Fruit fly (Drosophila melanogaster) whole organism, embryonic: ENCODE measurements around the gene yellow-e.

Source experiments
- Blimp-1 ChIP-seq: fragments of 200-800 bp; sonication (Bioruptor generic); optimal IDR thresholded peaks from 3 replicates; lab custom pipeline; 2018; ENCODE audit warnings: missing biosample characterization, missing genetic modification characterization, mild to moderate bottlenecking, moderate library complexity, missing genetic modification reagents
- CG10462 ChIP-seq: fragments of 200-800 bp; sonication (Bioruptor generic); optimal IDR thresholded peaks from 2 replicates; lab custom pipeline; 2016; ENCODE audit warnings: missing biosample characterization, missing genetic modification characterization
- CG10979 ChIP-seq: fragments of 200-800 bp; sonication (Bioruptor generic); optimal IDR thresholded peaks from 2 replicates; lab custom pipeline; 2018; ENCODE audit warnings: missing biosample characterization, mild to moderate bottlenecking, missing genetic modification characterization, moderate library complexity
- CG11723 ChIP-seq: fragments of 200-800 bp; sonication (Bioruptor generic); optimal IDR thresholded peaks from 2 replicates; lab custom pipeline; 2017; ENCODE audit warnings: missing biosample characterization, mild to moderate bottlenecking, missing genetic modification characterization
- CG12744 ChIP-seq: fragments of 200-800 bp; sonication (Bioruptor generic); optimal IDR thresholded peaks from 2 replicates; lab custom pipeline; 2016; ENCODE audit warnings: missing biosample characterization, missing genetic modification characterization
- CG13894 ChIP-seq: fragments of 200-800 bp; sonication (Bioruptor generic); optimal IDR thresholded peaks from 3 replicates; lab custom pipeline; 2018; ENCODE audit warnings: missing biosample characterization, mild to moderate bottlenecking, missing genetic modification characterization, moderate library complexity
- CG15479 ChIP-seq: fragments of 200-800 bp; sonication (Bioruptor generic); optimal IDR thresholded peaks from 3 replicates; lab custom pipeline; 2019; ENCODE audit warnings: missing biosample characterization, mild to moderate bottlenecking, missing genetic modification characterization, moderate library complexity
- CG18011 ChIP-seq: fragments of 200-800 bp; sonication (Bioruptor generic); optimal IDR thresholded peaks from 2 replicates; lab custom pipeline; 2017; ENCODE audit warnings: missing biosample characterization, missing genetic modification characterization, mild to moderate bottlenecking, moderate library complexity, missing genotype
- CG2199 ChIP-seq: fragments of 200-800 bp; sonication (Bioruptor generic); IDR thresholded peaks from 3 replicates; pipeline ENCODE4 v1.3.6; 2022; ENCODE audit warnings: missing biosample characterization, missing genetic modification characterization
- CG3065 ChIP-seq: fragments of 200-800 bp; sonication (Bioruptor generic); optimal IDR thresholded peaks from 2 replicates; lab custom pipeline; 2016; ENCODE audit warnings: missing biosample characterization, missing genetic modification characterization
- CG31224 ChIP-seq: fragments of 200-800 bp; sonication (Bioruptor generic); IDR thresholded peaks from 2 replicates; pipeline ENCODE4 v1.3.6; 2022; ENCODE audit warnings: missing biosample characterization, missing genetic modification characterization
- CG3163 ChIP-seq: fragments of 200-800 bp; sonication (Bioruptor generic); optimal IDR thresholded peaks from 3 replicates; lab custom pipeline; 2016; ENCODE audit warnings: missing biosample characterization, missing genetic modification characterization
- CG34224 ChIP-seq: fragments of 200-800 bp; sonication (Bioruptor generic); IDR thresholded peaks from 3 replicates; pipeline ENCODE4 v1.3.6; 2022; ENCODE audit warnings: missing biosample characterization, missing genetic modification characterization; ENCODE audit not compliant: partially characterized antibody
- CG4424 ChIP-seq: fragments of 200-800 bp; sonication (Bioruptor generic); optimal IDR thresholded peaks from 3 replicates; lab custom pipeline; 2016; ENCODE audit warnings: missing biosample characterization, missing genetic modification characterization
- CG6175 ChIP-seq: fragments of 200-800 bp; sonication (Bioruptor generic); IDR thresholded peaks from 3 replicates; pipeline ENCODE4 v1.3.6; 2022; ENCODE audit warnings: missing biosample characterization, missing genetic modification characterization
- CG6272 ChIP-seq: fragments of 200-800 bp; sonication (Bioruptor generic); IDR thresholded peaks from 2 replicates; pipeline ENCODE4 v1.3.6; 2022; ENCODE audit warnings: missing biosample characterization, missing genetic modification characterization
- D19A ChIP-seq: fragments of 200-800 bp; optimal IDR thresholded peaks from 3 replicates; lab custom pipeline; 2019; ENCODE audit warnings: missing biosample characterization, mild to moderate bottlenecking, missing genetic modification characterization, moderate library complexity
- Dfd ChIP-seq, 2 experiments: fragments of >200 bp; optimal IDR thresholded peaks; 2 replicates each; lab custom pipeline; 2017; ENCODE audit warnings: missing biosample characterization in 2 of 2, missing genetic modification characterization in 2 of 2
- Drgx ChIP-seq: fragments of 200-800 bp; sonication (Bioruptor generic); IDR thresholded peaks from 2 replicates; pipeline ENCODE4 v1.3.6; 2022; ENCODE audit warnings: missing biosample characterization, missing genetic modification characterization
- HHEX ChIP-seq: fragments of 200-800 bp; sonication (Bioruptor generic); optimal IDR thresholded peaks from 3 replicates; lab custom pipeline; 2017; ENCODE audit warnings: missing biosample characterization, mild to moderate bottlenecking, missing genetic modification characterization, missing genetic modification reagents
- Hr51 ChIP-seq, 2 experiments: fragments of 200-800 bp; sonication (Bioruptor generic); optimal IDR thresholded peaks; 2 replicates in 1 of 2; 3 replicates in 1 of 2; lab custom pipeline; 2016 to 2018; ENCODE audit warnings: missing biosample characterization in 2 of 2, missing genetic modification characterization in 2 of 2, mild to moderate bottlenecking in 1 of 2, moderate library complexity in 1 of 2
- MESR4 ChIP-seq: fragments of 200-800 bp; sonication (Bioruptor generic); optimal IDR thresholded peaks from 2 replicates; lab custom pipeline; 2018; ENCODE audit warnings: missing biosample characterization, mild to moderate bottlenecking, missing genetic modification characterization, moderate library complexity
- Mes4 ChIP-seq: fragments of 200-800 bp; sonication (Bioruptor generic); optimal IDR thresholded peaks from 2 replicates; lab custom pipeline; 2016; ENCODE audit warnings: missing biosample characterization, missing genetic modification characterization
- NK7.1 ChIP-seq: fragments of 200-800 bp; sonication (Bioruptor generic); optimal IDR thresholded peaks from 3 replicates; lab custom pipeline; 2016; ENCODE audit warnings: missing biosample characterization, missing genetic modification characterization
- Sry-β ChIP-seq: fragments of 200-800 bp; sonication (Bioruptor generic); optimal IDR thresholded peaks from 2 replicates; lab custom pipeline; 2018; ENCODE audit warnings: missing biosample characterization, mild to moderate bottlenecking, missing genetic modification characterization, moderate library complexity
- amos ChIP-seq: fragments of 200-800 bp; sonication (Bioruptor generic); IDR thresholded peaks from 2 replicates; pipeline ENCODE4 v1.3.6; 2022; ENCODE audit warnings: missing biosample characterization, missing genetic modification characterization; ENCODE audit not compliant: partially characterized antibody
- ato ChIP-seq: fragments of 200-800 bp; sonication (Bioruptor generic); IDR thresholded peaks from 2 replicates; pipeline ENCODE4 v1.3.6; 2022; ENCODE audit warnings: missing biosample characterization, missing genetic modification characterization; ENCODE audit not compliant: partially characterized antibody
- bab2 ChIP-seq: fragments of 200-800 bp; sonication (Bioruptor generic); optimal IDR thresholded peaks from 2 replicates; lab custom pipeline; 2016; ENCODE audit warnings: missing biosample characterization, missing genetic modification characterization
- btn ChIP-seq: fragments of 200-800 bp; sonication (Bioruptor generic); optimal IDR thresholded peaks from 2 replicates; lab custom pipeline; 2016; ENCODE audit warnings: missing biosample characterization, missing genetic modification characterization
- cad ChIP-seq: fragments of >200 bp; optimal IDR thresholded peaks from 2 replicates; lab custom pipeline; 2017; ENCODE audit warnings: missing biosample characterization, missing genetic modification characterization
- crol ChIP-seq: fragments of 200-800 bp; sonication (Bioruptor generic); IDR thresholded peaks from 2 replicates; pipeline ENCODE4 v1.3.6; 2022; ENCODE audit warnings: missing biosample characterization, missing genetic modification characterization
- dmrt99B ChIP-seq: fragments of 200-800 bp; sonication (Bioruptor generic); optimal IDR thresholded peaks from 2 replicates; lab custom pipeline; 2018; ENCODE audit warnings: missing biosample characterization, mild to moderate bottlenecking, missing genetic modification characterization, moderate library complexity
- ewg ChIP-seq: fragments of 200-800 bp; sonication (Bioruptor generic); optimal IDR thresholded peaks from 3 replicates; lab custom pipeline; 2017; ENCODE audit warnings: mild to moderate bottlenecking, missing biosample characterization, missing genetic modification reagents, missing genetic modification characterization
- fd64A ChIP-seq: fragments of 200-800 bp; sonication (Bioruptor generic); optimal IDR thresholded peaks from 3 replicates; lab custom pipeline; 2018; ENCODE audit warnings: missing biosample characterization, mild to moderate bottlenecking, missing genetic modification characterization
- fd96Cb ChIP-seq: fragments of 200-800 bp; sonication (Bioruptor generic); optimal IDR thresholded peaks from 2 replicates; lab custom pipeline; 2018; ENCODE audit warnings: missing biosample characterization, mild to moderate bottlenecking, missing genetic modification characterization, moderate library complexity
- gt ChIP-seq: fragments of 200-800 bp; sonication (Bioruptor generic); IDR thresholded peaks from 2 replicates; pipeline ENCODE4 v1.3.6; 2022; ENCODE audit warnings: missing biosample characterization, missing genetic modification characterization
- inv ChIP-seq: fragments of 200-800 bp; sonication (Bioruptor generic); IDR thresholded peaks from 2 replicates; pipeline ENCODE4 v1.3.6; 2022; ENCODE audit warnings: missing biosample characterization, missing genetic modification characterization; ENCODE audit not compliant: partially characterized antibody
- jumu ChIP-seq: fragments of 200-800 bp; sonication (Bioruptor generic); optimal IDR thresholded peaks from 3 replicates; lab custom pipeline; 2016; ENCODE audit warnings: missing biosample characterization, missing genetic modification characterization
- klu ChIP-seq: fragments of 200-800 bp; sonication (Bioruptor generic); IDR thresholded peaks from 2 replicates; pipeline ENCODE4 v1.3.6; 2022; ENCODE audit warnings: missing biosample characterization, missing genetic modification characterization
- lab ChIP-seq: fragments of 200-800 bp; sonication (Bioruptor generic); optimal IDR thresholded peaks from 3 replicates; lab custom pipeline; 2017; ENCODE audit warnings: missing biosample characterization, missing genetic modification characterization, mild to moderate bottlenecking, moderate library complexity, missing genetic modification reagents
- lov ChIP-seq, 2 experiments: fragments of 200-800 bp in 1 of 2; fragments of >200 bp in 1 of 2; sonication (Bioruptor generic) in 1 of 2; IDR thresholded peaks in 1 of 2; optimal IDR thresholded peaks in 1 of 2; 2 replicates in 1 of 2; 3 replicates in 1 of 2; pipeline versions ENCODE4 v1.3.6 to Lab custom; 2017 to 2022; ENCODE audit warnings: missing biosample characterization in 1 of 2, missing genetic modification characterization in 1 of 2
- p53 ChIP-seq: fragments of 200-800 bp; sonication (Bioruptor generic); optimal IDR thresholded peaks from 2 replicates; lab custom pipeline; 2016; ENCODE audit warnings: missing biosample characterization, missing genetic modification characterization
- prd ChIP-seq, 3 experiments: fragments of >200 bp in 2 of 3; fragments of 200-800 bp in 1 of 3; sonication (Bioruptor generic) in 1 of 3; optimal IDR thresholded peaks in 2 of 3; IDR thresholded peaks in 1 of 3; 2 replicates in 2 of 3; 3 replicates in 1 of 3; pipeline versions ENCODE4 v1.3.6 to Lab custom; 2017 to 2022; ENCODE audit warnings: missing biosample characterization in 1 of 3, missing genetic modification characterization in 1 of 3
- psq ChIP-seq: fragments of 200-800 bp; sonication (Bioruptor generic); optimal IDR thresholded peaks from 2 replicates; lab custom pipeline; 2017; ENCODE audit warnings: missing biosample characterization, missing genetic modification characterization
- row ChIP-seq: fragments of 200-800 bp; sonication (Bioruptor generic); IDR thresholded peaks from 3 replicates; pipeline ENCODE4 v1.3.6; 2022; ENCODE audit warnings: missing biosample characterization, missing genetic modification characterization
- stc ChIP-seq: fragments of 200-800 bp; sonication (Bioruptor generic); IDR thresholded peaks from 2 replicates; pipeline ENCODE4 v1.3.6; 2022; ENCODE audit warnings: missing biosample characterization, missing genetic modification characterization
- tio ChIP-seq: fragments of 200-800 bp; sonication (Bioruptor generic); optimal IDR thresholded peaks from 2 replicates; lab custom pipeline; 2017; ENCODE audit warnings: missing biosample characterization, missing genetic modification characterization, inconsistent platforms
- vfl ChIP-seq: fragments of 200-800 bp; sonication (Bioruptor generic); optimal IDR thresholded peaks from 2 replicates; lab custom pipeline; 2016; ENCODE audit warnings: missing biosample characterization, missing genetic modification characterization
- zf30C ChIP-seq: fragments of 200-800 bp; sonication (Bioruptor generic); optimal IDR thresholded peaks from 3 replicates; lab custom pipeline; 2018; ENCODE audit warnings: missing biosample characterization, mild to moderate bottlenecking, missing genetic modification characterization

yellow-e gene

dm6 chr3R:13452851-13453255, 37.8 kb upstream of the yellow-e start (continued):
- TF ChIP-seq Mes4 (GFP tag; lab: Kevin White, UChicago), result peak; percentile 34
- no peak for TF ChIP-seq btn
- peak; percentile 79 for TF ChIP-seq lab (GFP tag; lab: Kevin White, UChicago)
- peak; percentile 57 for TF ChIP-seq CG12744
- TF ChIP-seq Blimp-1 (GFP tag; lab: Kevin White, UChicago), result peak; percentile 77
- peak; percentile 54 for TF ChIP-seq bab2
- no peak for TF ChIP-seq CG34224
- TF ChIP-seq fd96Cb (tag; lab: Kevin White, UChicago), result peak; percentile 84
- no peak for TF ChIP-seq crol (GFP tag; lab: Robert Waterston, UW)
- TF ChIP-seq Drgx (GFP tag; lab: Robert Waterston, UW), result peak; percentile 78
- no peak for TF ChIP-seq fd64A
- peak; percentile 22 to 89 for TF ChIP-seq Hr51 (GFP tag; optimal IDR thresholded peaks at IDR 0.05; lab: Kevin White, UChicago)
- no peak for TF ChIP-seq ato
- TF ChIP-seq p53 (GFP tag; lab: Kevin White, UChicago), result no peak
- no peak for TF ChIP-seq amos (GFP tag; lab: Robert Waterston, UW)
- no peak for TF ChIP-seq CG2199 (GFP tag; lab: Robert Waterston, UW)
- peak; percentile 60 for TF ChIP-seq ewg (GFP tag; lab: Kevin White, UChicago)
- TF ChIP-seq HHEX, result peak; percentile 77
- peak; percentile 35 for TF ChIP-seq NK7.1 (GFP tag; lab: Kevin White, UChicago)
- peak; percentile 51; the same call in 1 of the 2 replicates for TF ChIP-seq gt (GFP tag; lab: Robert Waterston, UW)
- no peak for TF ChIP-seq CG6175 (GFP tag; lab: Robert Waterston, UW)
- TF ChIP-seq CG3163 (GFP tag; lab: Kevin White, UChicago), result no peak
- TF ChIP-seq prd (optimal IDR thresholded peaks at IDR 0.05; lab: Kevin White, UChicago), result no peak
- peak; percentile 70 for TF ChIP-seq prd (GFP tag; IDR thresholded peaks at IDR 0.05; lab: Robert Waterston, UW)
- peak; percentile 4 for TF ChIP-seq Sry-β (GFP tag; lab: Kevin White, UChicago)
- no peak for TF ChIP-seq CG6272
- peak; percentile 73 for TF ChIP-seq row (GFP tag; lab: Robert Waterston, UW)
- peak; percentile 89 for TF ChIP-seq dmrt99B (tag; lab: Kevin White, UChicago)
- peak; percentile 41 for TF ChIP-seq jumu (GFP tag; lab: Kevin White, UChicago)
- peak; percentile 86 for TF ChIP-seq CG10979 (tag; lab: Kevin White, UChicago)
- TF ChIP-seq CG13894 (tag; lab: Kevin White, UChicago), result no peak
- TF ChIP-seq CG4424 (GFP tag; lab: Kevin White, UChicago), result peak; percentile 86
- TF ChIP-seq CG31224 (GFP tag; lab: Robert Waterston, UW), result 0 out of 2 replicates have a peak, but pooled peaks have one; percentile 45
- peak; percentile 80 for TF ChIP-seq D19A
- no peak for TF ChIP-seq lov (optimal IDR thresholded peaks at IDR 0.05; lab: Kevin White, UChicago)
- no peak for TF ChIP-seq lov (GFP tag; IDR thresholded peaks at IDR 0.05; lab: Robert Waterston, UW)
- TF ChIP-seq CG3065 (GFP tag; lab: Kevin White, UChicago), result peak; percentile 15
- peak; percentile 23; the same call in 1 of the 2 replicates for TF ChIP-seq stc (GFP tag; lab: Robert Waterston, UW)
- no peak for TF ChIP-seq Dfd (GFP tag; optimal IDR thresholded peaks at IDR 0.05; lab: Kevin White, UChicago)
- peak; percentile 21 for TF ChIP-seq psq
- TF ChIP-seq CG18011 (GFP tag; lab: Kevin White, UChicago), result peak; percentile 53
- TF ChIP-seq CG11723 (GFP tag; lab: Kevin White, UChicago), result peak; percentile 71
- no peak for TF ChIP-seq cad (GFP tag; lab: Kevin White, UChicago)
- TF ChIP-seq klu, result peak; percentile 23; the same call in 1 of the 2 replicates
- TF ChIP-seq CG10462 (GFP tag; lab: Kevin White, UChicago), result peak; percentile 50
- TF ChIP-seq inv, result no peak
- TF ChIP-seq tio (GFP tag; lab: Kevin White, UChicago), result peak; percentile 87
- TF ChIP-seq zf30C (GFP tag; lab: Kevin White, UChicago), result peak; percentile 31
- TF ChIP-seq CG15479 (GFP tag; lab: Kevin White, UChicago), result no peak
- peak; percentile 58 for TF ChIP-seq vfl
- no peak for TF ChIP-seq MESR4 (GFP tag; lab: Kevin White, UChicago)
